Fruit fly (Drosophila melanogaster): Measurements from ENCODE around the gene CG3740.

- TF ChIP-seq sage (GFP tag; optimal IDR thresholded peaks at IDR 0.05) (no peak), br (GFP tag; optimal IDR thresholded peaks at IDR 0.05) (no peak), dmrt93B (GFP tag; optimal IDR thresholded peaks at IDR 0.05) (no peak), Dif (GFP tag; optimal IDR thresholded peaks at IDR 0.05; ENCODE audit: partially characterized antibody) (no peak), fru (GFP tag; optimal IDR thresholded peaks at IDR 0.05) (no peak), psq (GFP tag; optimal IDR thresholded peaks at IDR 0.05) (no peak), Abd-B (GFP tag; optimal IDR thresholded peaks at IDR 0.05) (no peak), usp (GFP tag; optimal IDR thresholded peaks at IDR 0.05) (no peak)
Measured at dm6 chrX:1623655-1624054, 45.4 kb downstream of the CG3740 start.

All from whole organism, wandering third instar larva.